Worm (Caenorhabditis elegans): ENCODE data around the gene nep-16.
"Not testable (repeated sequence)": the region's sequence is repeated elsewhere in the genome, so short reads cannot be mapped to it uniquely, and the experiment has no call there.

DNA sequence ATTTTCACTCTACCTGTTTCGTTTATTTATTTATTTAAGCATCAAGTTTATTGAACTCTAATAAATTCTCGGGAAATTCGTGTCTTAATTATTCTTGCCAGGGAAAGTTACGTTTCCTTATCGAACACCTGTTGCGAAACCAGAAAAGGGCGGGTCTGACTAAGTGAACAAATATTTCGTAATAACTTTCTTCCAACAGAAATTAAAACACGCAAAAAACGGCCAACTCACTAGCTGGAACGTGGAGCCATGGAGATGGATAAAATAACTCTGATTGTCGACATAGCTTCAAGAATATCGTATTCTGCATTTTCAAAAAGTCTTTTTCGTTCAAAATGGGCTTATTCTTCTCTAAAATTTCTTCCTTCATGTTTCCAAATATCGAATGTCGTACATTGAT, 7.1 kb downstream of the nep-16 start, which contains the start of gene warf-1:
- TF ChIP-seq him-1, W03F9.2 (tag; optimal IDR thresholded peaks at IDR 0.05): not testable (repeated sequence)
